Fruit fly (Drosophila melanogaster): Measurements from ENCODE around the gene CG7168.

Gene CG7168

DNA sequence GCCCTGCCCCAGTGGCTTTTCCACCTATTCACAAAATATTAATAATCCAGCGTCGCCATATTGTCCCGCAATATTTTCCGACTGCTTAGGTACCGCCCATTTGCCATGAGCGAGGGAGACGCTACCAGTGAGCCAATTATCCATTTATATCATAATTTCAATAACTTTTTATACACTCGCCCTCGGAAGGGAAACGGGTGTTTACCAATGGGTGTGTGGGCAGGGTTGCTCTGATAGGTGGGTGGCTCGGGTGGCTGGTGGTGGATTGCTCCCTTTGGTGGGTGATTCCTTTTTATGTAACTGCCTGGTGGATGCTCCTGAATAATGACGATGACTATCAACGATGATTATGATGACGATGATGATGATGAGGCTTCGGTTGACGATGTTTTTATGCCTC is 40.8 kb upstream of the CG7168 start (continued):
- TF ChIP-seq Elba2 (GFP tag; optimal IDR thresholded peaks at IDR 0.05) (no peak), sna (GFP tag; IDR thresholded peaks at IDR 0.05; ENCODE audit: partially characterized antibody) (no peak), gt (GFP tag; IDR thresholded peaks at IDR 0.05) (no peak), toy (GFP tag; IDR thresholded peaks at IDR 0.05) (no peak), cas (GFP tag; IDR thresholded peaks at IDR 0.05) (no peak), Nf-YC (tag; optimal IDR thresholded peaks at IDR 0.05) (peak; percentile 93)

- TF ChIP-seq CG18599 (GFP tag; optimal IDR thresholded peaks at IDR 0.05) (peak; percentile 6), ewg (GFP tag; optimal IDR thresholded peaks at IDR 0.05) (peak; percentile 78), Nf-YB (GFP tag; optimal IDR thresholded peaks at IDR 0.05) (peak; percentile 32), BtbVII (GFP tag; optimal IDR thresholded peaks at IDR 0.05) (no peak), H15 (GFP tag; IDR thresholded peaks at IDR 0.05) (no peak), Hsf (GFP tag; optimal IDR thresholded peaks at IDR 0.05) (no peak), CG8388 (GFP tag; optimal IDR thresholded peaks at IDR 0.05) (no peak), Nf-YC (tag; optimal IDR thresholded peaks at IDR 0.05) (peak; percentile 62), cg (GFP tag; optimal IDR thresholded peaks at IDR 0.05) (peak; percentile 11), gcm (GFP tag; optimal IDR thresholded peaks at IDR 0.05) (no peak), CG30431 (GFP tag; optimal IDR thresholded peaks at IDR 0.05) (no peak), CG14965 (GFP tag; optimal IDR thresholded peaks at IDR 0.05; ENCODE audit: borderline replicate concordance) (no peak), CG3163 (GFP tag; optimal IDR thresholded peaks at IDR 0.05) (peak; percentile 42), Adf1 (GFP tag; IDR thresholded peaks at IDR 0.05) (peak; percentile 87), hb (GFP tag; IDR thresholded peaks at IDR 0.05; ENCODE audit: partially characterized antibody) (no peak), Trl (optimal IDR thresholded peaks at IDR 0.05) (peak; percentile 62 to 77), Trl (GFP tag; optimal IDR thresholded peaks at IDR 0.05) (no peak), D19B (GFP tag; optimal IDR thresholded peaks at IDR 0.05) (no peak)
Measured at dm6 chr3R:18265275-18265674, 39.4 kb upstream of the CG7168 start.

dm6 chr3R:18261602-18262001 is 35.7 kb upstream of the CG7168 start:
- 0 out of 2 replicates have a peak, but pooled peaks have one; percentile 3 for TF ChIP-seq Xrp1 (GFP tag; IDR thresholded peaks at IDR 0.05)
- no peak for TF ChIP-seq mld (GFP tag; IDR thresholded peaks at IDR 0.05; ENCODE audit: partially characterized antibody)
- peak; percentile 54 for TF ChIP-seq crol (GFP tag; IDR thresholded peaks at IDR 0.05)
- no peak for TF ChIP-seq Max (GFP tag; optimal IDR thresholded peaks at IDR 0.05)
- no peak for TF ChIP-seq twi (tag; optimal IDR thresholded peaks at IDR 0.05)
- TF ChIP-seq CG4360 (GFP tag; IDR thresholded peaks at IDR 0.05) = peak; percentile 51; the same call in 1 of the 2 replicates
- TF ChIP-seq nerfin-1 (tag; optimal IDR thresholded peaks at IDR 0.05) = peak; percentile 18
- no peak for TF ChIP-seq CG8089 (GFP tag; optimal IDR thresholded peaks at IDR 0.05)
- no peak for TF ChIP-seq CG14014 (GFP tag; IDR thresholded peaks at IDR 0.05)
- TF ChIP-seq CG10267 (tag; optimal IDR thresholded peaks at IDR 0.05) = no peak
- no peak for TF ChIP-seq sqz (GFP tag; optimal IDR thresholded peaks at IDR 0.05)
- no peak for TF ChIP-seq dysf (GFP tag; IDR thresholded peaks at IDR 0.05)
- no peak for TF ChIP-seq CG1233 (GFP tag; optimal IDR thresholded peaks at IDR 0.05)
- no peak for TF ChIP-seq ttk (GFP tag; IDR thresholded peaks at IDR 0.05)
- peak; percentile 53 for TF ChIP-seq pros (GFP tag; optimal IDR thresholded peaks at IDR 0.05)
- TF ChIP-seq Trl (optimal IDR thresholded peaks at IDR 0.05) = peak in 1 of 2 experiments; percentile 3
- TF ChIP-seq Trl (GFP tag; optimal IDR thresholded peaks at IDR 0.05) = no peak
- TF ChIP-seq CG16813 (GFP tag; IDR thresholded peaks at IDR 0.05; ENCODE audit: partially characterized antibody) = 0 out of 3 replicates have a peak, but pooled peaks have one; percentile 35
- TF ChIP-seq dimm (GFP tag; IDR thresholded peaks at IDR 0.05) = peak; percentile 21; the same call in 1 of the 2 replicates
- TF ChIP-seq Ssrp (tag; optimal IDR thresholded peaks at IDR 0.05) = no peak
- no peak for TF ChIP-seq CG17612 (GFP tag; IDR thresholded peaks at IDR 0.05)
- TF ChIP-seq knrl (GFP tag; IDR thresholded peaks at IDR 0.05; ENCODE audit: partially characterized antibody) = no peak
- no peak for TF ChIP-seq ems (GFP tag; optimal IDR thresholded peaks at IDR 0.05)
- TF ChIP-seq Sox100B (GFP tag; optimal IDR thresholded peaks at IDR 0.05) = no peak
- TF ChIP-seq CG2875 (GFP tag; optimal IDR thresholded peaks at IDR 0.05) = no peak
- no peak for TF ChIP-seq yki (optimal IDR thresholded peaks at IDR 0.05)

All from whole organism, embryonic.